Worm (Caenorhabditis elegans): ENCODE measurements around the gene Y37E11AL.12.

DNA sequence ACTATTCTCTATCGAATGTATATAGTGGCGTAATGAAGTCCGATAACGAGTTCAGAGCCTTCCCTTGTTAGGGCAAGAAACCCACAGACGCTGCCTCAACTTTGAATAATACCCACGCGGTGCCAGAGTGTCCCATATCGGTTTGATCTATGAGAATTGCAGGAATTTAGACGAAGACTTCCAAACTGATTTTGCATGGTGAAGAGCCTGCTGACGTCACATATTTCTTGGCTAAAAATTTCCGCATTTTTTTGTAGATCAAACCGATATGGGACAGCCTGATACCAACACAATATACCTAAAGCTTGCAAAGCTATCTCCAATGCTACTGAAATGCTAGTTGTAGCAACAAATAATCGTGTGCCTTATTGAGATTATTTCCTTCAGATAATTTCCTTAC lies 40.1 kb upstream of the Y37E11AL.12 start:
- TF ChIP-seq ceh-31 (tag; optimal IDR thresholded peaks at IDR 0.05), result no peak
- TF ChIP-seq hlh-8 (tag; optimal IDR thresholded peaks at IDR 0.05), result no peak
- TF ChIP-seq dmd-4 (tag; optimal IDR thresholded peaks at IDR 0.05; ENCODE audit: borderline replicate concordance), result no peak
- no peak for TF ChIP-seq elt-2 (tag; optimal IDR thresholded peaks at IDR 0.05)
- TF ChIP-seq nhr-11 (tag; optimal IDR thresholded peaks at IDR 0.05), result no peak
- TF ChIP-seq ama-1 (optimal IDR thresholded peaks at IDR 0.05), result no peak
- TF ChIP-seq pqm-1 (tag; optimal IDR thresholded peaks at IDR 0.05), result no peak
- no peak for TF ChIP-seq fax-1 (tag; optimal IDR thresholded peaks at IDR 0.05)
- TF ChIP-seq ahr-1 (tag; optimal IDR thresholded peaks at IDR 0.05), result no peak
- no peak for TF ChIP-seq sdc-2 (tag; optimal IDR thresholded peaks at IDR 0.05)

Data from whole organism, late embryonic.